Fruit fly (Drosophila melanogaster) whole organism, embryonic: Measurements from ENCODE around the gene Ubc6.

Experiments
- Ada2b ChIP-seq: fragments of 200-800 bp; sonication (Bioruptor generic); IDR thresholded peaks from 2 replicates; pipeline ENCODE4 v1.3.6; 2022; ENCODE audit warnings: missing biosample characterization, missing genetic modification characterization
- Aef1 ChIP-seq: fragments of 200-800 bp; sonication (Bioruptor generic); IDR thresholded peaks from 3 replicates; pipeline ENCODE4 v1.3.6; 2022; ENCODE audit warnings: missing biosample characterization, missing genetic modification characterization
- CG10543 ChIP-seq: fragments of 200-800 bp; sonication (Bioruptor generic); optimal IDR thresholded peaks from 3 replicates; lab custom pipeline; 2017; ENCODE audit warnings: missing biosample characterization, mild to moderate bottlenecking, missing genetic modification characterization, moderate library complexity
- CG10959 ChIP-seq: fragments of 200-800 bp; sonication (Bioruptor generic); IDR thresholded peaks from 2 replicates; pipeline ENCODE4 v1.3.6; 2022; ENCODE audit warnings: missing biosample characterization, missing genetic modification characterization
- CG10979 ChIP-seq: fragments of 200-800 bp; sonication (Bioruptor generic); optimal IDR thresholded peaks from 2 replicates; lab custom pipeline; 2018; ENCODE audit warnings: missing biosample characterization, mild to moderate bottlenecking, missing genetic modification characterization, moderate library complexity
- CG11398 ChIP-seq: fragments of 200-800 bp; sonication (Bioruptor generic); optimal IDR thresholded peaks from 2 replicates; lab custom pipeline; 2016; ENCODE audit warnings: missing biosample characterization, missing genetic modification characterization
- CG12942 ChIP-seq: fragments of 200-800 bp; sonication (Bioruptor generic); optimal IDR thresholded peaks from 3 replicates; lab custom pipeline; 2016; ENCODE audit warnings: missing biosample characterization, missing genetic modification characterization
- CG14441 ChIP-seq: fragments of 200-800 bp; sonication (Bioruptor generic); IDR thresholded peaks from 2 replicates; pipeline ENCODE4 v1.3.6; 2022; ENCODE audit warnings: missing biosample characterization, missing genetic modification characterization
- CG15269 ChIP-seq: fragments of 200-800 bp; sonication (Bioruptor generic); optimal IDR thresholded peaks from 2 replicates; lab custom pipeline; 2018; ENCODE audit warnings: missing biosample characterization, mild to moderate bottlenecking, missing genetic modification characterization, moderate library complexity
- CG15601 ChIP-seq: fragments of 200-800 bp; sonication (Bioruptor generic); optimal IDR thresholded peaks from 3 replicates; lab custom pipeline; 2019; ENCODE audit warnings: missing biosample characterization, mild to moderate bottlenecking, missing genetic modification characterization, moderate library complexity
- CG17568 ChIP-seq: fragments of 200-800 bp; sonication (Bioruptor generic); optimal IDR thresholded peaks from 2 replicates; lab custom pipeline; 2018; ENCODE audit warnings: missing biosample characterization, mild to moderate bottlenecking, missing genetic modification characterization, moderate library complexity
- CG17802 ChIP-seq: fragments of 200-800 bp; sonication (Bioruptor generic); optimal IDR thresholded peaks from 2 replicates; lab custom pipeline; 2018; ENCODE audit warnings: missing biosample characterization, mild to moderate bottlenecking, missing genetic modification characterization, moderate library complexity
- CG18476 ChIP-seq: fragments of 200-800 bp; sonication (Bioruptor generic); optimal IDR thresholded peaks from 2 replicates; lab custom pipeline; 2016; ENCODE audit warnings: missing biosample characterization, mild to moderate bottlenecking, missing genetic modification characterization
- CG18619 ChIP-seq: fragments of 200-800 bp; sonication (Bioruptor generic); optimal IDR thresholded peaks from 3 replicates; lab custom pipeline; 2017; ENCODE audit warnings: missing biosample characterization, mild to moderate bottlenecking, missing genetic modification characterization
- CG2129 ChIP-seq: fragments of 200-800 bp; sonication (Bioruptor generic); IDR thresholded peaks from 2 replicates; pipeline ENCODE4 v1.3.6; 2022; ENCODE audit warnings: missing biosample characterization, missing genetic modification characterization; ENCODE audit not compliant: partially characterized antibody
- CG30403 ChIP-seq: fragments of 200-800 bp; sonication (Bioruptor generic); optimal IDR thresholded peaks from 3 replicates; lab custom pipeline; 2016; ENCODE audit warnings: missing biosample characterization, missing genetic modification characterization
- CG34224 ChIP-seq: fragments of 200-800 bp; sonication (Bioruptor generic); IDR thresholded peaks from 3 replicates; pipeline ENCODE4 v1.3.6; 2022; ENCODE audit warnings: missing biosample characterization, missing genetic modification characterization; ENCODE audit not compliant: partially characterized antibody
- CG42726 ChIP-seq: fragments of 200-800 bp; sonication (Bioruptor generic); IDR thresholded peaks from 2 replicates; pipeline ENCODE4 v1.3.6; 2022; ENCODE audit warnings: missing biosample characterization, missing genetic modification characterization; ENCODE audit not compliant: partially characterized antibody
- CG6689 ChIP-seq: fragments of 200-800 bp; sonication (Bioruptor generic); IDR thresholded peaks from 2 replicates; pipeline ENCODE4 v1.3.6; 2022; ENCODE audit warnings: missing biosample characterization, missing genetic modification characterization
- CG7372 ChIP-seq: fragments of 200-800 bp; sonication (Bioruptor generic); IDR thresholded peaks from 2 replicates; pipeline ENCODE4 v1.3.6; 2022; ENCODE audit warnings: missing biosample characterization, missing genetic modification characterization
- CG7556 ChIP-seq: fragments of 200-800 bp; sonication (Bioruptor generic); optimal IDR thresholded peaks from 2 replicates; lab custom pipeline; 2017; ENCODE audit warnings: missing biosample characterization, mild to moderate bottlenecking, missing genetic modification characterization
- CG7786 ChIP-seq: fragments of 200-800 bp; sonication (Bioruptor generic); optimal IDR thresholded peaks from 2 replicates; lab custom pipeline; 2016; ENCODE audit warnings: missing biosample characterization, missing genetic modification characterization
- Eip74EF ChIP-seq, 2 experiments: fragments of 200-800 bp in 1 of 2; fragments of >200 bp in 1 of 2; sonication (Bioruptor generic) in 1 of 2; optimal IDR thresholded peaks; 2 replicates each; lab custom pipeline; 2017 to 2019; ENCODE audit warnings: missing biosample characterization in 2 of 2, missing genetic modification characterization in 2 of 2, mild to moderate bottlenecking in 1 of 2, moderate library complexity in 1 of 2
- Ets97D ChIP-seq: fragments of 200-800 bp; sonication (Bioruptor generic); optimal IDR thresholded peaks from 3 replicates; lab custom pipeline; 2016; ENCODE audit warnings: missing biosample characterization, missing genetic modification characterization
- Gug ChIP-seq: fragments of 200-800 bp; sonication (Bioruptor generic); IDR thresholded peaks from 4 replicates; pipeline ENCODE4 v1.3.6; 2022; ENCODE audit warnings: missing biosample characterization, missing genetic modification characterization
- Hr51 ChIP-seq, 2 experiments: fragments of 200-800 bp; sonication (Bioruptor generic); optimal IDR thresholded peaks; 2 replicates in 1 of 2; 3 replicates in 1 of 2; lab custom pipeline; 2016 to 2018; ENCODE audit warnings: missing biosample characterization in 2 of 2, missing genetic modification characterization in 2 of 2, mild to moderate bottlenecking in 1 of 2, moderate library complexity in 1 of 2
- Kr ChIP-seq: fragments of 200-800 bp; sonication (Bioruptor generic); optimal IDR thresholded peaks from 2 replicates; lab custom pipeline; 2017; ENCODE audit warnings: missing biosample characterization, mild to moderate bottlenecking, missing genetic modification characterization
- MESR4 ChIP-seq: fragments of 200-800 bp; sonication (Bioruptor generic); optimal IDR thresholded peaks from 2 replicates; lab custom pipeline; 2018; ENCODE audit warnings: missing biosample characterization, mild to moderate bottlenecking, missing genetic modification characterization, moderate library complexity
- NC2α ChIP-seq: fragments of 200-800 bp; sonication (Bioruptor generic); optimal IDR thresholded peaks from 2 replicates; lab custom pipeline; 2016; ENCODE audit warnings: missing biosample characterization, missing genetic modification characterization
- Rx ChIP-seq: fragments of 200-800 bp; sonication (Bioruptor generic); IDR thresholded peaks from 2 replicates; pipeline ENCODE4 v1.3.6; 2022; ENCODE audit warnings: missing biosample characterization, missing genetic modification characterization
- Ssrp ChIP-seq: fragments of 200-800 bp; sonication (Bioruptor generic); optimal IDR thresholded peaks from 2 replicates; lab custom pipeline; 2018; ENCODE audit warnings: missing biosample characterization, mild to moderate bottlenecking, missing genetic modification characterization, moderate library complexity
- bowl ChIP-seq: fragments of 200-800 bp; sonication (Bioruptor generic); IDR thresholded peaks from 2 replicates; pipeline ENCODE4 v1.3.6; 2022; ENCODE audit warnings: missing biosample characterization, missing genetic modification characterization
- br ChIP-seq: fragments of >200 bp; optimal IDR thresholded peaks from 2 replicates; lab custom pipeline; 2017
- cato ChIP-seq: fragments of 200-800 bp; sonication (Bioruptor generic); optimal IDR thresholded peaks from 2 replicates; lab custom pipeline; 2016; ENCODE audit warnings: missing biosample characterization, missing genetic modification characterization, borderline replicate concordance
- chinmo ChIP-seq: fragments of 200-800 bp; sonication (Bioruptor generic); IDR thresholded peaks from 4 replicates; pipeline ENCODE4 v1.3.6; 2022; ENCODE audit warnings: missing biosample characterization, missing genetic modification characterization; ENCODE audit not compliant: partially characterized antibody
- danr ChIP-seq: fragments of 200-800 bp; sonication (Bioruptor generic); IDR thresholded peaks from 2 replicates; pipeline ENCODE4 v1.3.6; 2022; ENCODE audit warnings: missing biosample characterization, missing genetic modification characterization
- fd3F ChIP-seq: fragments of 200-800 bp; sonication (Bioruptor generic); optimal IDR thresholded peaks from 2 replicates; lab custom pipeline; 2018; ENCODE audit warnings: missing biosample characterization, mild to moderate bottlenecking, missing genetic modification characterization, moderate library complexity
- ftz-f1 ChIP-seq: fragments of 200-800 bp; sonication (Bioruptor generic); optimal IDR thresholded peaks from 2 replicates; lab custom pipeline; 2016; ENCODE audit warnings: missing biosample characterization, missing genetic modification characterization
- kni ChIP-seq: fragments of 200-800 bp; sonication (Bioruptor generic); optimal IDR thresholded peaks from 3 replicates; lab custom pipeline; 2017; ENCODE audit warnings: mild to moderate bottlenecking, missing biosample characterization, missing genetic modification reagents, missing genetic modification characterization
- lmd ChIP-seq: fragments of 200-800 bp; sonication (Bioruptor generic); IDR thresholded peaks from 2 replicates; pipeline ENCODE4 v1.3.6; 2022; ENCODE audit warnings: missing biosample characterization, missing genetic modification characterization
- pan ChIP-seq, 4 experiments: fragments of >200 bp in 3 of 4; fragments of 200-800 bp in 1 of 4; sonication (Bioruptor generic) in 1 of 4; optimal IDR thresholded peaks in 3 of 4; IDR thresholded peaks in 1 of 4; 2 replicates each; pipeline versions ENCODE4 v1.3.6 to Lab custom; 2017 to 2022; ENCODE audit warnings: missing biosample characterization in 2 of 4, missing genetic modification characterization in 2 of 4, mixed read lengths in 1 of 4
- peb ChIP-seq: fragments of 200-800 bp; sonication (Bioruptor generic); IDR thresholded peaks from 2 replicates; pipeline ENCODE4 v1.3.6; 2022; ENCODE audit warnings: missing biosample characterization, missing genetic modification characterization
- phol ChIP-seq: fragments of 200-800 bp; sonication (Bioruptor generic); optimal IDR thresholded peaks from 3 replicates; lab custom pipeline; 2018; ENCODE audit warnings: missing biosample characterization, mild to moderate bottlenecking, missing genetic modification characterization, moderate library complexity
- pnt ChIP-seq: fragments of 200-800 bp; sonication (Bioruptor generic); optimal IDR thresholded peaks from 3 replicates; lab custom pipeline; 2016; ENCODE audit warnings: missing biosample characterization, missing genetic modification characterization
- seq ChIP-seq: fragments of 200-800 bp; sonication (Bioruptor generic); IDR thresholded peaks from 2 replicates; pipeline ENCODE4 v1.3.6; 2022; ENCODE audit warnings: missing biosample characterization, missing genetic modification characterization
- sna ChIP-seq: fragments of 200-800 bp; sonication (Bioruptor generic); IDR thresholded peaks from 2 replicates; pipeline ENCODE4 v1.3.6; 2022; ENCODE audit warnings: missing biosample characterization, missing genetic modification characterization; ENCODE audit not compliant: partially characterized antibody
- trem ChIP-seq: fragments of 200-800 bp; optimal IDR thresholded peaks from 3 replicates; lab custom pipeline; 2019; ENCODE audit warnings: missing biosample characterization, mild to moderate bottlenecking, missing genetic modification characterization, moderate library complexity
- vnd ChIP-seq: fragments of 200-800 bp; sonication (Bioruptor generic); IDR thresholded peaks from 3 replicates; pipeline ENCODE4 v1.3.6; 2022; ENCODE audit warnings: missing biosample characterization, missing genetic modification characterization; ENCODE audit not compliant: partially characterized antibody
- wek ChIP-seq: fragments of 200-800 bp; sonication (Bioruptor generic); optimal IDR thresholded peaks from 3 replicates; lab custom pipeline; 2018; ENCODE audit warnings: missing biosample characterization, mild to moderate bottlenecking, missing genetic modification characterization, moderate library complexity

Ubc6 gene

dm6 chr3R:4992227-4992737 is 39.8 kb upstream of the Ubc6 start (continued):
- TF ChIP-seq pan (optimal IDR thresholded peaks at IDR 0.05; lab: Kevin White, UChicago) (no peak), pan (GFP tag; optimal IDR thresholded peaks at IDR 0.05 in 1 of 2, IDR thresholded peaks at IDR 0.05 in 1 of 2) (peak in 1 of 2 experiments; percentile 22), CG17568 (GFP tag; lab: Kevin White, UChicago) (peak; percentile 33), CG15269 (tag; lab: Kevin White, UChicago) (peak; percentile 52), lmd (GFP tag; lab: Robert Waterston, UW) (no peak), br (lab: Kevin White, UChicago) (no peak), fd3F (GFP tag; lab: Kevin White, UChicago) (no peak), CG10959 (GFP tag; lab: Robert Waterston, UW) (no peak), ftz-f1 (GFP tag; lab: Kevin White, UChicago) (peak; percentile 7), CG2129 (GFP tag; lab: Robert Waterston, UW) (no peak), Ada2b (no peak), Ssrp (no peak), CG42726 (GFP tag; lab: Robert Waterston, UW) (no peak), Eip74EF (GFP tag; optimal IDR thresholded peaks at IDR 0.05; lab: Kevin White, UChicago) (peak in 1 of 2 experiments; percentile 51), vnd (no peak), peb (no peak), Hr51 (GFP tag; optimal IDR thresholded peaks at IDR 0.05; lab: Kevin White, UChicago) (peak; percentile 15 to 17), danr (no peak), CG15601 (tag; lab: Kevin White, UChicago) (peak; percentile 57), MESR4 (GFP tag; lab: Kevin White, UChicago) (no peak), CG18619 (no peak), CG7786 (no peak), phol (no peak), NC2α (GFP tag; lab: Kevin White, UChicago) (no peak), CG7556 (GFP tag; lab: Kevin White, UChicago) (peak; percentile 2), Ets97D (GFP tag; lab: Kevin White, UChicago) (no peak), CG18476 (no peak), CG11398 (peak; percentile 76), CG14441 (GFP tag; lab: Robert Waterston, UW) (peak; percentile 68), bowl (GFP tag; lab: Robert Waterston, UW) (no peak), CG17802 (tag; lab: Kevin White, UChicago) (no peak), kni (GFP tag; lab: Kevin White, UChicago) (peak; percentile 97), CG10979 (tag; lab: Kevin White, UChicago) (peak; percentile 48), Kr (GFP tag; lab: Kevin White, UChicago) (peak; percentile 94), Aef1 (no peak), CG30403 (GFP tag; lab: Kevin White, UChicago) (no peak), wek (GFP tag; lab: Kevin White, UChicago) (peak; percentile 61), CG10543 (peak; percentile 78), CG12942 (no peak), seq (GFP tag; lab: Robert Waterston, UW) (0 out of 2 replicates have a peak, but pooled peaks have one; percentile 40), CG7372 (GFP tag; lab: Robert Waterston, UW) (no peak), CG6689 (no peak), trem (tag; lab: Kevin White, UChicago) (peak; percentile 36), chinmo (0 out of 4 replicates have a peak, but pooled peaks have one; percentile 49), CG34224 (GFP tag; lab: Robert Waterston, UW) (no peak), pnt (GFP tag; lab: Kevin White, UChicago) (peak; percentile 21), sna (no peak), Rx (GFP tag; lab: Robert Waterston, UW) (0 out of 2 replicates have a peak, but pooled peaks have one; percentile 9), cato (GFP tag; lab: Kevin White, UChicago) (no peak), Gug (no peak)
